Worm (Caenorhabditis elegans): Measurements from ENCODE around the gene oac-8.

- TF ChIP-seq flt-1 (GFP tag; IDR thresholded peaks at IDR 0.05): no peak
- no peak for TF ChIP-seq ztf-29 (GFP tag; IDR thresholded peaks at IDR 0.05)
Observed at ce11 chrIV:10584237-10584636, at the start of gene oac-8.
